Fruit fly (Drosophila melanogaster): Measurements from ENCODE around the gene CG4022.

CG4022 gene

dm6 chr3L:9381602-9382001, 29.0 kb downstream of the CG4022 start, which contains the start of gene Hsp23 (continued):
- TF ChIP-seq CG10209 (GFP tag; optimal IDR thresholded peaks at IDR 0.05) (no peak), CG3407 (GFP tag; optimal IDR thresholded peaks at IDR 0.05) (no peak), twi (tag; optimal IDR thresholded peaks at IDR 0.05) (no peak), sna (GFP tag; IDR thresholded peaks at IDR 0.05; ENCODE audit: partially characterized antibody) (peak; percentile 38; the same call in 1 of the 2 replicates), Mad (GFP tag; optimal IDR thresholded peaks at IDR 0.05) (no peak), CG16813 (GFP tag; IDR thresholded peaks at IDR 0.05; ENCODE audit: partially characterized antibody) (no peak), H15 (GFP tag; IDR thresholded peaks at IDR 0.05) (no peak), bab2 (GFP tag; optimal IDR thresholded peaks at IDR 0.05) (no peak), gcm (GFP tag; optimal IDR thresholded peaks at IDR 0.05) (no peak), cad (GFP tag; optimal IDR thresholded peaks at IDR 0.05) (no peak), CG7786 (GFP tag; optimal IDR thresholded peaks at IDR 0.05) (no peak), Med (GFP tag) (peak; percentile 64), CHES-1-like (GFP tag; optimal IDR thresholded peaks at IDR 0.05) (no peak), CG7271 (tag; optimal IDR thresholded peaks at IDR 0.05) (no peak), Deaf1 (tag; optimal IDR thresholded peaks at IDR 0.05) (peak; percentile 77), CG34422 (GFP tag; IDR thresholded peaks at IDR 0.05) (no peak), CG15696 (tag; optimal IDR thresholded peaks at IDR 0.05) (no peak), ci (GFP tag; IDR thresholded peaks at IDR 0.05) (0 out of 3 replicates have a peak, but pooled peaks have one; percentile 10), Hr51 (GFP tag; optimal IDR thresholded peaks at IDR 0.05) (no peak), CoRest (tag; optimal IDR thresholded peaks at IDR 0.05) (no peak), Ets97D (GFP tag; optimal IDR thresholded peaks at IDR 0.05) (no peak), CG31365 (tag; optimal IDR thresholded peaks at IDR 0.05) (no peak), CG7987 (GFP tag; optimal IDR thresholded peaks at IDR 0.05) (no peak), CG14860 (GFP tag; IDR thresholded peaks at IDR 0.05; ENCODE audit: partially characterized antibody) (no peak), C15 (GFP tag; IDR thresholded peaks at IDR 0.05) (no peak), CG1603 (tag; optimal IDR thresholded peaks at IDR 0.05) (peak; percentile 9), CG6175 (GFP tag; IDR thresholded peaks at IDR 0.05) (no peak), Max (GFP tag; optimal IDR thresholded peaks at IDR 0.05) (no peak), CG4360 (GFP tag; IDR thresholded peaks at IDR 0.05) (no peak), bcd (GFP tag; optimal IDR thresholded peaks at IDR 0.05) (no peak), CG6765 (GFP tag; optimal IDR thresholded peaks at IDR 0.05) (no peak), Myb (GFP tag; optimal IDR thresholded peaks at IDR 0.05) (no peak), CG7839 (tag; optimal IDR thresholded peaks at IDR 0.05) (no peak), Hand (GFP tag; optimal IDR thresholded peaks at IDR 0.05) (no peak), sob (GFP tag; IDR thresholded peaks at IDR 0.05) (no peak), CG7928 (GFP tag; optimal IDR thresholded peaks at IDR 0.05) (no peak), ato (GFP tag; IDR thresholded peaks at IDR 0.05; ENCODE audit: partially characterized antibody) (no peak), CG17385 (GFP tag; optimal IDR thresholded peaks at IDR 0.05) (no peak), CG10267 (tag; optimal IDR thresholded peaks at IDR 0.05) (no peak), CG3847 (GFP tag; IDR thresholded peaks at IDR 0.05) (no peak), phol (tag; optimal IDR thresholded peaks at IDR 0.05) (no peak), CG7745 (tag; optimal IDR thresholded peaks at IDR 0.05) (no peak), Bdp1 (GFP tag; optimal IDR thresholded peaks at IDR 0.05) (no peak), CG15479 (GFP tag; optimal IDR thresholded peaks at IDR 0.05) (peak; percentile 97), gt (GFP tag; IDR thresholded peaks at IDR 0.05) (no peak), CG6689 (GFP tag; IDR thresholded peaks at IDR 0.05) (no peak), cas (GFP tag; IDR thresholded peaks at IDR 0.05) (no peak), br (optimal IDR thresholded peaks at IDR 0.05) (no peak), Chrac-16 (GFP tag; optimal IDR thresholded peaks at IDR 0.05) (no peak), CG14710 (tag; optimal IDR thresholded peaks at IDR 0.05) (no peak), D19A (tag; optimal IDR thresholded peaks at IDR 0.05) (peak; percentile 11), onecut (GFP tag; IDR thresholded peaks at IDR 0.05) (peak; percentile 29; the same call in 1 of the 2 replicates)

All from whole organism, embryonic.